Fruit fly (Drosophila melanogaster): Measurements from ENCODE around the gene Gr98c.
A peak's percentile ranks its signal among the peaks of the same experiment; 100 is the strongest.

The Gr98c gene

dm6 chr3R:27581263-27581868, 37.1 kb downstream of the Gr98c start (continued):
- TF ChIP-seq ss (GFP tag; optimal IDR thresholded peaks at IDR 0.05) (peak; percentile 74 to 75), CG16779 (tag; optimal IDR thresholded peaks at IDR 0.05) (peak; percentile 91), Met (GFP tag; optimal IDR thresholded peaks at IDR 0.05) (peak; percentile 84), CG6854 (GFP tag; optimal IDR thresholded peaks at IDR 0.05) (peak; percentile 81), eg (GFP tag; IDR thresholded peaks at IDR 0.05) (no peak), Ets21C (GFP tag; optimal IDR thresholded peaks at IDR 0.05) (peak; percentile 14), CG15336 (GFP tag; IDR thresholded peaks at IDR 0.05) (no peak), pdm3 (GFP tag; optimal IDR thresholded peaks at IDR 0.05) (peak; percentile 78), CG9139 (GFP tag; optimal IDR thresholded peaks at IDR 0.05) (peak; percentile 64)

dm6 chr3R:27581890-27582487, 37.7 kb downstream of the Gr98c start, which contains the start of gene wdb:
Gene wdb (minus strand): TSS chr3R:27582241.
- TF ChIP-seq esn (GFP tag; optimal IDR thresholded peaks at IDR 0.05) (peak; percentile 71), CG6276 (GFP tag; optimal IDR thresholded peaks at IDR 0.05) (no peak), Eip78C (GFP tag) (peak; percentile 73), CG34406 (GFP tag; optimal IDR thresholded peaks at IDR 0.05) (peak; percentile 31), Met (GFP tag; optimal IDR thresholded peaks at IDR 0.05) (peak; percentile 60), CG11762 (GFP tag; optimal IDR thresholded peaks at IDR 0.05; ENCODE audit: insufficient read depth) (peak; percentile 9), Hr4 (GFP tag; optimal IDR thresholded peaks at IDR 0.05) (no peak), Smox (GFP tag; optimal IDR thresholded peaks at IDR 0.05) (peak; percentile 35), ss (GFP tag; optimal IDR thresholded peaks at IDR 0.05) (no peak), salr (GFP tag; optimal IDR thresholded peaks at IDR 0.05) (peak in 1 of 2 experiments; percentile 29), CG6854 (GFP tag; optimal IDR thresholded peaks at IDR 0.05) (peak; percentile 33), CG15336 (GFP tag; IDR thresholded peaks at IDR 0.05) (no peak), CG1621 (tag; optimal IDR thresholded peaks at IDR 0.05) (no peak), vri (GFP tag; optimal IDR thresholded peaks at IDR 0.05) (no peak), CG6792 (GFP tag; optimal IDR thresholded peaks at IDR 0.05) (peak; percentile 33), CG7368 (GFP tag; optimal IDR thresholded peaks at IDR 0.05) (peak; percentile 48), CG9139 (GFP tag; optimal IDR thresholded peaks at IDR 0.05) (no peak), CG32006 (GFP tag; optimal IDR thresholded peaks at IDR 0.05) (no peak), CG31627 (GFP tag; optimal IDR thresholded peaks at IDR 0.05) (peak; percentile 74), fd85E (GFP tag; optimal IDR thresholded peaks at IDR 0.05) (no peak), CG6808 (GFP tag; optimal IDR thresholded peaks at IDR 0.05) (no peak), dac (GFP tag; optimal IDR thresholded peaks at IDR 0.05) (no peak), CG8632 (GFP tag; optimal IDR thresholded peaks at IDR 0.05) (no peak), CG3032 (tag; optimal IDR thresholded peaks at IDR 0.05) (peak; percentile 29), Hr39 (GFP tag; optimal IDR thresholded peaks at IDR 0.05) (peak; percentile 70), Sox14 (GFP tag; optimal IDR thresholded peaks at IDR 0.05) (peak; percentile 73), Sox102F (GFP tag; optimal IDR thresholded peaks at IDR 0.05) (peak; percentile 56), Lpt (GFP tag; optimal IDR thresholded peaks at IDR 0.05) (no peak), fkh (GFP tag; optimal IDR thresholded peaks at IDR 0.05) (no peak), acj6 (GFP tag; optimal IDR thresholded peaks at IDR 0.05) (no peak), svp (GFP tag) (peak; percentile 53), spab (GFP tag; optimal IDR thresholded peaks at IDR 0.05) (no peak), CG11294 (GFP tag; IDR thresholded peaks at IDR 0.05) (no peak), Blimp-1 (GFP tag; optimal IDR thresholded peaks at IDR 0.05) (no peak), CG16779 (tag; optimal IDR thresholded peaks at IDR 0.05) (no peak), CG10669 (GFP tag; optimal IDR thresholded peaks at IDR 0.05) (no peak), topi (GFP tag; optimal IDR thresholded peaks at IDR 0.05) (peak; percentile 51), net (GFP tag; optimal IDR thresholded peaks at IDR 0.05) (peak; percentile 52), CG8319 (GFP tag; optimal IDR thresholded peaks at IDR 0.05) (no peak), Ets96B (tag; optimal IDR thresholded peaks at IDR 0.05) (no peak), dsx (GFP tag; optimal IDR thresholded peaks at IDR 0.05; ENCODE audit: poor library complexity, severe bottlenecking) (no peak), Hr38 (GFP tag; optimal IDR thresholded peaks at IDR 0.05) (no peak), CG3919 (GFP tag; optimal IDR thresholded peaks at IDR 0.05) (peak; percentile 72), lz (GFP tag; optimal IDR thresholded peaks at IDR 0.05) (peak; percentile 71), CG10631 (GFP tag; optimal IDR thresholded peaks at IDR 0.05) (no peak)
